Worm (Caenorhabditis elegans): ENCODE measurements around the gene F53H4.2.

Gene F53H4.2

DNA sequence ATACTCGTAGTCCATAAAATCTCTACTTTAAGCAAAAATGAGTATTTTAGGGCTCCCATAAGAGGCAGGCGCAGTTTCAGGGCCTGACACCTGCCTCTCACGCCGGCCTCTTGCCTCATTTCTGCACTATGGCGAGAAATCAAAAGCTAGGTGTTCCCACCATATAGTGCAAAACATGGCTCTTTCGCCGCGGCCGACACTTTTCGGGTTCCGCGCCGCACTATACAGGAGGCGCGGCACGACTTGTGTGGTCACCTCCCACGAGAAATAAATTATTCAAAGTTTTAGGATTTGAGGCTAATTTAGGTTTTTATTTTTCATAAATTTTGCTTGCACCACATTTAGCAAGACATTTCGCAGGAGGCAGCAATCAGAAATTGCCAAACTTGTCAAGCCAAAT, 35.6 kb downstream of the F53H4.2 start:
- TF ChIP-seq snpc-4 (tag; optimal IDR thresholded peaks at IDR 0.05): peak; percentile 30
- TF ChIP-seq crh-2 (tag; optimal IDR thresholded peaks at IDR 0.05): no peak

DNA sequence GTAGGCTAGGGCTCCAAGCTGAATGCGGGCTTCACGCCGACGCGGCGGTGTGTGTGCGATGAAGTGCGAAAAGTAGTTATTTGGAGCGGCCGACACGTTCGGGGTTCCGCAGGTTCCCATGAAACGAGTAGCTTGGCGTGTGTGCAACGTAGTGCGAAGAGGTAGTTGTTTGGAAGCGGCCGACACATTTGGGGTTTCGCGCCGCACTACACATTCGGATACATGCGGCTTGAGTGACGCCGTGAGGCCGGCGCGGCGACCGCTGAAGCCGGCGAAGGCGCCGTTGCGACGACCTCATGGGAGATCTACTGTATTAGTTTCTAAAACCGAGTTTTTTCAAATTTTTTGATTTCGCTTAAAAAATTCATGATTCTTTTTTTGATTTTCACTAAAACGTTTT, 44.3 kb downstream of the F53H4.2 start:
- TF ChIP-seq lsy-2 (tag; optimal IDR thresholded peaks at IDR 0.05) (no peak), nhr-11 (tag; optimal IDR thresholded peaks at IDR 0.05) (no peak), elt-1 (tag; optimal IDR thresholded peaks at IDR 0.05) (no peak), ceh-16 (tag; optimal IDR thresholded peaks at IDR 0.05) (no peak), fos-1 (tag; optimal IDR thresholded peaks at IDR 0.05) (no peak), gmeb-1 (tag; optimal IDR thresholded peaks at IDR 0.05) (no peak), zag-1 (tag; optimal IDR thresholded peaks at IDR 0.05) (no peak), C34F6.9 (tag; optimal IDR thresholded peaks at IDR 0.05) (no peak), lin-13 (GFP tag; optimal IDR thresholded peaks at IDR 0.05) (no peak), nhr-237 (tag; optimal IDR thresholded peaks at IDR 0.05) (no peak), skn-1 (tag; optimal IDR thresholded peaks at IDR 0.05) (no peak), lin-11 (tag; optimal IDR thresholded peaks at IDR 0.05) (no peak), ama-1 (optimal IDR thresholded peaks at IDR 0.05) (no peak), ztf-4 (tag; optimal IDR thresholded peaks at IDR 0.05) (no peak), alr-1 (tag; optimal IDR thresholded peaks at IDR 0.05) (no peak), dmd-4 (tag; optimal IDR thresholded peaks at IDR 0.05) (no peak), sma-3 (GFP tag; optimal IDR thresholded peaks at IDR 0.05) (no peak), mdl-1 (tag; optimal IDR thresholded peaks at IDR 0.05) (no peak), crh-2 (tag; optimal IDR thresholded peaks at IDR 0.05) (no peak), elt-3 (tag; optimal IDR thresholded peaks at IDR 0.05) (no peak)

DNA sequence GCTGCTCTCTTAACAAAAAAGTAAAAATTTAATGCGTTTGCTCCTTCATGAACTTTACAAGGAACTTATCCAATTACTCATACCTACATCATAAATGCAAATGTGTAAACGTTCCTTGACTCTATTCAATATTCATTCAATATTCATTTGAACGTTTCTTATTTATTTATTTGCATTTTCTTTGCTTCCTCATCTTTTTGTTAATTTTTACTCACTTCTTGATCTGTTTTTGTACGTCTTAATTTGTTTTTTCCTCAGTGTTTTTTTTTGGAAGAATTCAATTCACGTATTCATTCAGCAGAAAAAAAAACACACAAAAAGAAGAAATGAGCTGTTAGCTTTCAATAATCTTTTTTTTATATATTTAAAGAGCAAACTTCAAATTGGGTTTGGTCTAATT, 45.9 kb downstream of the F53H4.2 start:
- TF ChIP-seq aly-2 (tag; optimal IDR thresholded peaks at IDR 0.05) (no peak), mbf-1 (tag; optimal IDR thresholded peaks at IDR 0.05) (no peak), lin-13 (GFP tag; optimal IDR thresholded peaks at IDR 0.05) (no peak), nhr-237 (tag; optimal IDR thresholded peaks at IDR 0.05) (no peak)

All from whole organism, L2 larva.